Worm (Caenorhabditis elegans) whole organism, L1 larva: ENCODE data around the gene T04C12.33.

Source experiments
- Y116A8C.19 ChIP-seq: sonication (generic microtip); optimal IDR thresholded peaks from 2 replicates; lab custom pipeline; 2016; ENCODE audit warnings: missing compliant biosample characterization, missing genetic modification characterization, borderline replicate concordance
- ces-1 ChIP-seq: fragments of 150-350 bp; optimal IDR thresholded peaks from 2 replicates; lab custom pipeline; 2014; ENCODE audit warnings: missing biosample characterization, missing genetic modification reagents, missing genetic modification characterization
- lin-39 ChIP-seq: fragments of 150-350 bp; optimal IDR thresholded peaks from 2 replicates; lab custom pipeline; 2014; ENCODE audit warnings: missing biosample characterization, missing genetic modification reagents, missing genetic modification characterization
- lsy-2 ChIP-seq, 2 experiments: fragments of 150-350 bp; optimal IDR thresholded peaks; 2 replicates each; lab custom pipeline; 2014; ENCODE audit warnings: missing biosample characterization in 2 of 2, missing genetic modification characterization in 2 of 2
- mef-2 ChIP-seq: fragments of 150-350 bp; optimal IDR thresholded peaks from 2 replicates; lab custom pipeline; 2014; ENCODE audit warnings: missing biosample characterization, missing genetic modification characterization
- nhr-11 ChIP-seq: fragments of 150-350 bp; optimal IDR thresholded peaks from 2 replicates; lab custom pipeline; 2014; ENCODE audit warnings: missing biosample characterization, missing genetic modification characterization
- nhr-76 ChIP-seq: sonication (generic microtip); optimal IDR thresholded peaks from 2 replicates; lab custom pipeline; 2017; ENCODE audit warnings: missing biosample characterization, missing genetic modification characterization
- pax-3 ChIP-seq: fragments of 200-800 bp; sonication (Bioruptor generic); optimal IDR thresholded peaks from 2 replicates; lab custom pipeline; 2018; ENCODE audit warnings: mild to moderate bottlenecking, missing genetic modification characterization, moderate library complexity, missing compliant biosample characterization
- skn-1 ChIP-seq: fragments of 150-350 bp; optimal IDR thresholded peaks from 2 replicates; lab custom pipeline; 2014; ENCODE audit warnings: missing biosample characterization, missing genetic modification characterization
- snpc-4 ChIP-seq: fragments of 150-350 bp; optimal IDR thresholded peaks from 2 replicates; lab custom pipeline; 2014; ENCODE audit warnings: missing biosample characterization, missing genetic modification characterization
- tbx-2 ChIP-seq: sonication (generic microtip); optimal IDR thresholded peaks from 2 replicates; lab custom pipeline; 2016; ENCODE audit warnings: missing genetic modification characterization, missing compliant biosample characterization
- tlp-1 ChIP-seq: fragments of 150-350 bp; optimal IDR thresholded peaks from 2 replicates; lab custom pipeline; 2014; ENCODE audit warnings: missing biosample characterization, missing genetic modification characterization
- xbp-1 ChIP-seq: sonication (generic microtip); optimal IDR thresholded peaks from 2 replicates; lab custom pipeline; 2016; ENCODE audit warnings: missing genetic modification characterization, missing compliant biosample characterization
- ztf-4 ChIP-seq: fragments of 150-350 bp; optimal IDR thresholded peaks from 2 replicates; lab custom pipeline; 2014; ENCODE audit warnings: missing biosample characterization, missing genetic modification characterization

DNA sequence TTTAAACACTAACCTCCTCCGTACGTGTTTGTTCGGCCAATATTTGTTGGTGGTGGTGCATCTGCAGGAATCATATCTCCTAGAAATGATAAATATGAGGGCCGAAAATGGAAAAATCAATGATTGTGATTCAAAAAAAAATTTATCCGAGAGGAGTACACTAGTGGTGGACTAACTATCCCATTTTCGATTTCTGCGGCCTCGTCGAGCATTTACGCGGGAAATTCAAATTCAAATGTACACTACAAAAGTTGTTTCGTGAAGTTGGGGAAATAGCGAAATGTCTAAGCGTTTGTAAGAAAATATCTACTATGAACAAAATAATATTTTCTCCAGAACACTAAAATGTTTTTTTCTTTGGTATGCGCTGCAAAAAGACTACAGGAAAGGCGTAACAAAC is 22.7 kb upstream of the T04C12.33 start:
- TF ChIP-seq mef-2 (tag; lab: Kevin White, UChicago) = no peak
- TF ChIP-seq snpc-4 = peak; percentile 22
- peak; percentile 80 for TF ChIP-seq tbx-2 (tag; lab: Kevin White, UChicago)
- TF ChIP-seq nhr-76 (tag; lab: Kevin White, UChicago) = no peak
- TF ChIP-seq tlp-1 (tag; lab: Kevin White, UChicago) = no peak
- TF ChIP-seq skn-1 (tag; lab: Kevin White, UChicago) = peak; percentile 45
- TF ChIP-seq Y116A8C.19 = peak; percentile 56
- TF ChIP-seq pax-3 (tag; lab: Kevin White, UChicago) = peak; percentile 80
- no peak for TF ChIP-seq nhr-11
- TF ChIP-seq xbp-1 (tag; lab: Kevin White, UChicago) = peak; percentile 80
- no peak for TF ChIP-seq ztf-4
- TF ChIP-seq lsy-2 (tag; optimal IDR thresholded peaks at IDR 0.05; lab: Kevin White, UChicago) = peak; percentile 32 to 72
- TF ChIP-seq lin-39 (tag; lab: Kevin White, UChicago) = peak; percentile 0
- no peak for TF ChIP-seq ces-1 (GFP tag; lab: Kevin White, UChicago)
